Fruit fly (Drosophila melanogaster) whole organism, embryonic: Measurements from ENCODE around the gene drn.

Experiments
- Ada2b ChIP-seq: fragments of 200-800 bp; sonication (Bioruptor generic); IDR thresholded peaks from 2 replicates; pipeline ENCODE4 v1.3.6; 2022; ENCODE audit warnings: missing biosample characterization, missing genetic modification characterization
- Blimp-1 ChIP-seq: fragments of 200-800 bp; sonication (Bioruptor generic); optimal IDR thresholded peaks from 3 replicates; lab custom pipeline; 2018; ENCODE audit warnings: missing biosample characterization, missing genetic modification characterization, mild to moderate bottlenecking, moderate library complexity, missing genetic modification reagents
- CG1024 ChIP-seq: fragments of 200-800 bp; sonication (Bioruptor generic); IDR thresholded peaks from 2 replicates; pipeline ENCODE4 v1.3.6; 2022; ENCODE audit warnings: missing biosample characterization, missing genetic modification characterization
- CG11093 ChIP-seq: fragments of 200-800 bp; sonication (Bioruptor generic); IDR thresholded peaks from 3 replicates; pipeline ENCODE4 v1.3.6; 2022; ENCODE audit warnings: missing biosample characterization, missing genetic modification characterization
- CG11247 ChIP-seq: fragments of 200-800 bp; sonication (Bioruptor generic); IDR thresholded peaks from 2 replicates; pipeline ENCODE4 v1.3.6; 2022; ENCODE audit warnings: missing biosample characterization, missing genetic modification characterization
- CG14441 ChIP-seq: fragments of 200-800 bp; sonication (Bioruptor generic); IDR thresholded peaks from 2 replicates; pipeline ENCODE4 v1.3.6; 2022; ENCODE audit warnings: missing biosample characterization, missing genetic modification characterization
- CG15601 ChIP-seq: fragments of 200-800 bp; sonication (Bioruptor generic); optimal IDR thresholded peaks from 3 replicates; lab custom pipeline; 2019; ENCODE audit warnings: missing biosample characterization, mild to moderate bottlenecking, missing genetic modification characterization, moderate library complexity
- CG1603 ChIP-seq: fragments of 200-800 bp; sonication (Bioruptor generic); optimal IDR thresholded peaks from 2 replicates; lab custom pipeline; 2019; ENCODE audit warnings: missing biosample characterization, mild to moderate bottlenecking, missing genetic modification characterization, moderate library complexity
- CG18011 ChIP-seq: fragments of 200-800 bp; sonication (Bioruptor generic); optimal IDR thresholded peaks from 2 replicates; lab custom pipeline; 2017; ENCODE audit warnings: missing biosample characterization, missing genetic modification characterization, mild to moderate bottlenecking, moderate library complexity, missing genotype
- CG2875 ChIP-seq: fragments of 200-800 bp; sonication (Bioruptor generic); optimal IDR thresholded peaks from 2 replicates; lab custom pipeline; 2017; ENCODE audit warnings: missing biosample characterization, mild to moderate bottlenecking, missing genetic modification characterization, missing genetic modification reagents
- CG31365 ChIP-seq: fragments of 200-800 bp; sonication (Bioruptor generic); optimal IDR thresholded peaks from 2 replicates; lab custom pipeline; 2018; ENCODE audit warnings: missing biosample characterization, mild to moderate bottlenecking, missing genetic modification characterization
- CG3281 ChIP-seq: fragments of 200-800 bp; sonication (Bioruptor generic); optimal IDR thresholded peaks from 3 replicates; lab custom pipeline; 2017; ENCODE audit warnings: missing biosample characterization, mild to moderate bottlenecking, missing genetic modification characterization
- CG33557 ChIP-seq: fragments of 200-800 bp; sonication (Bioruptor generic); optimal IDR thresholded peaks from 2 replicates; lab custom pipeline; 2019; ENCODE audit warnings: missing biosample characterization, mild to moderate bottlenecking, missing genetic modification characterization, moderate library complexity
- CG4707 ChIP-seq: fragments of 200-800 bp; sonication (Bioruptor generic); optimal IDR thresholded peaks from 2 replicates; lab custom pipeline; 2018; ENCODE audit warnings: missing biosample characterization, mild to moderate bottlenecking, missing genetic modification characterization, moderate library complexity
- CG6654 ChIP-seq: fragments of 200-800 bp; sonication (Bioruptor generic); optimal IDR thresholded peaks from 2 replicates; lab custom pipeline; 2017; ENCODE audit warnings: missing biosample characterization, mild to moderate bottlenecking, missing genetic modification characterization
- CG6791 ChIP-seq: fragments of 200-800 bp; sonication (Bioruptor generic); IDR thresholded peaks from 3 replicates; pipeline ENCODE4 v1.3.6; 2022; ENCODE audit warnings: missing biosample characterization, missing genetic modification characterization; ENCODE audit not compliant: partially characterized antibody
- CG6854 ChIP-seq: fragments of 200-800 bp; sonication (Bioruptor generic); optimal IDR thresholded peaks from 3 replicates; lab custom pipeline; 2017; ENCODE audit warnings: missing biosample characterization, mild to moderate bottlenecking, missing genetic modification characterization
- CG8478 ChIP-seq: fragments of >200 bp; optimal IDR thresholded peaks from 2 replicates; lab custom pipeline; 2018
- CG9932 ChIP-seq: fragments of 200-800 bp; sonication (Bioruptor generic); IDR thresholded peaks from 2 replicates; pipeline ENCODE4 v1.3.6; 2022; ENCODE audit warnings: missing biosample characterization, missing genetic modification characterization
- Dfd ChIP-seq, 2 experiments: fragments of >200 bp; optimal IDR thresholded peaks; 2 replicates each; lab custom pipeline; 2017; ENCODE audit warnings: missing biosample characterization in 2 of 2, missing genetic modification characterization in 2 of 2
- Dip3 ChIP-seq: fragments of 200-800 bp; sonication (Bioruptor generic); optimal IDR thresholded peaks from 3 replicates; lab custom pipeline; 2016; ENCODE audit warnings: missing biosample characterization, missing genetic modification characterization
- E2f1 ChIP-seq: fragments of 200-800 bp; sonication (Bioruptor generic); IDR thresholded peaks from 2 replicates; pipeline ENCODE4 v1.3.6; 2022; ENCODE audit warnings: missing biosample characterization, missing genetic modification characterization
- E2f2 ChIP-seq: fragments of 200-800 bp; sonication (Bioruptor generic); IDR thresholded peaks from 2 replicates; pipeline ENCODE4 v1.3.6; 2022; ENCODE audit warnings: missing biosample characterization, missing genetic modification characterization
- Eip74EF ChIP-seq, 2 experiments: fragments of 200-800 bp in 1 of 2; fragments of >200 bp in 1 of 2; sonication (Bioruptor generic) in 1 of 2; optimal IDR thresholded peaks; 2 replicates each; lab custom pipeline; 2017 to 2019; ENCODE audit warnings: missing biosample characterization in 2 of 2, missing genetic modification characterization in 2 of 2, mild to moderate bottlenecking in 1 of 2, moderate library complexity in 1 of 2
- HLH3B ChIP-seq: fragments of 200-800 bp; sonication (Bioruptor generic); IDR thresholded peaks from 2 replicates; pipeline ENCODE4 v1.3.6; 2022; ENCODE audit warnings: missing biosample characterization, missing genetic modification characterization
- Hey ChIP-seq: fragments of 200-800 bp; sonication (Bioruptor generic); optimal IDR thresholded peaks from 3 replicates; lab custom pipeline; 2018; ENCODE audit warnings: missing biosample characterization, mild to moderate bottlenecking, missing genetic modification characterization
- HmgZ ChIP-seq: fragments of 200-800 bp; sonication (Bioruptor generic); optimal IDR thresholded peaks from 2 replicates; lab custom pipeline; 2018; ENCODE audit warnings: missing biosample characterization, mild to moderate bottlenecking, missing genetic modification characterization
- Jarid2 ChIP-seq: fragments of 200-800 bp; sonication (Bioruptor generic); optimal IDR thresholded peaks from 3 replicates; lab custom pipeline; 2017; ENCODE audit warnings: mild to moderate bottlenecking, missing biosample characterization, missing genetic modification reagents, missing genetic modification characterization
- MTF-1 ChIP-seq: fragments of 200-800 bp; sonication (Bioruptor generic); optimal IDR thresholded peaks from 2 replicates; lab custom pipeline; 2018; ENCODE audit warnings: missing biosample characterization, mild to moderate bottlenecking, missing genetic modification characterization, borderline replicate concordance
- Myb ChIP-seq: fragments of 200-800 bp; sonication (Bioruptor generic); optimal IDR thresholded peaks from 2 replicates; lab custom pipeline; 2016; ENCODE audit warnings: missing biosample characterization, missing genetic modification characterization
- Neu2 ChIP-seq: fragments of 200-800 bp; sonication (Bioruptor generic); optimal IDR thresholded peaks from 3 replicates; lab custom pipeline; 2016; ENCODE audit warnings: missing biosample characterization, missing genetic modification characterization, borderline replicate concordance
- Ssrp ChIP-seq: fragments of 200-800 bp; sonication (Bioruptor generic); optimal IDR thresholded peaks from 2 replicates; lab custom pipeline; 2018; ENCODE audit warnings: missing biosample characterization, mild to moderate bottlenecking, missing genetic modification characterization, moderate library complexity
- aop ChIP-seq: fragments of 200-800 bp; sonication (Bioruptor generic); IDR thresholded peaks from 2 replicates; pipeline ENCODE4 v1.3.6; 2022; ENCODE audit warnings: missing biosample characterization, missing genetic modification characterization
- br ChIP-seq: fragments of >200 bp; optimal IDR thresholded peaks from 2 replicates; lab custom pipeline; 2017
- cad ChIP-seq: fragments of >200 bp; optimal IDR thresholded peaks from 2 replicates; lab custom pipeline; 2017; ENCODE audit warnings: missing biosample characterization, missing genetic modification characterization
- crp ChIP-seq, 2 experiments: fragments of 200-800 bp; sonication (Bioruptor generic); optimal IDR thresholded peaks; 2 replicates in 1 of 2; 3 replicates in 1 of 2; lab custom pipeline; 2017; ENCODE audit warnings: missing biosample characterization in 2 of 2, missing genetic modification characterization in 2 of 2, mild to moderate bottlenecking in 1 of 2, moderate library complexity in 1 of 2
- emc ChIP-seq: fragments of 200-800 bp; sonication (Bioruptor generic); optimal IDR thresholded peaks from 2 replicates; lab custom pipeline; 2016; ENCODE audit warnings: missing biosample characterization, missing genetic modification characterization
- esg ChIP-seq: fragments of 200-800 bp; sonication (Bioruptor generic); conservative IDR thresholded peaks from 2 replicates; pipeline ENCODE4 v1.3.6; 2022; ENCODE audit warnings: missing biosample characterization, missing genetic modification characterization
- grau ChIP-seq: fragments of 200-800 bp; optimal IDR thresholded peaks from 3 replicates; lab custom pipeline; 2019; ENCODE audit warnings: missing biosample characterization, mild to moderate bottlenecking, missing genetic modification characterization, moderate library complexity
- gsb-n ChIP-seq: fragments of 200-800 bp; sonication (Bioruptor generic); optimal IDR thresholded peaks from 3 replicates; lab custom pipeline; 2018; ENCODE audit warnings: missing biosample characterization, mild to moderate bottlenecking, missing genetic modification characterization
- gt ChIP-seq: fragments of 200-800 bp; sonication (Bioruptor generic); IDR thresholded peaks from 2 replicates; pipeline ENCODE4 v1.3.6; 2022; ENCODE audit warnings: missing biosample characterization, missing genetic modification characterization
- hb ChIP-seq: fragments of 200-800 bp; sonication (Bioruptor generic); IDR thresholded peaks from 3 replicates; pipeline ENCODE4 v1.3.6; 2022; ENCODE audit warnings: missing biosample characterization, missing genetic modification characterization; ENCODE audit not compliant: partially characterized antibody
- lola ChIP-seq, 3 experiments: fragments of >200 bp in 2 of 3; fragments of 200-800 bp in 1 of 3; sonication (Bioruptor generic) in 1 of 3; optimal IDR thresholded peaks; 2 replicates each; lab custom pipeline; 2017 to 2019; ENCODE audit warnings: missing biosample characterization in 3 of 3, missing genetic modification characterization in 3 of 3, mild to moderate bottlenecking in 1 of 3, moderate library complexity in 1 of 3
- pb ChIP-seq: fragments of 200-800 bp; sonication (Bioruptor generic); optimal IDR thresholded peaks from 3 replicates; lab custom pipeline; 2016; ENCODE audit warnings: missing biosample characterization, missing genetic modification characterization
- prd ChIP-seq, 3 experiments: fragments of >200 bp in 2 of 3; fragments of 200-800 bp in 1 of 3; sonication (Bioruptor generic) in 1 of 3; optimal IDR thresholded peaks in 2 of 3; IDR thresholded peaks in 1 of 3; 2 replicates in 2 of 3; 3 replicates in 1 of 3; pipeline versions ENCODE4 v1.3.6 to Lab custom; 2017 to 2022; ENCODE audit warnings: missing biosample characterization in 1 of 3, missing genetic modification characterization in 1 of 3
- salm ChIP-seq: fragments of 200-800 bp; sonication (Bioruptor generic); optimal IDR thresholded peaks from 2 replicates; lab custom pipeline; 2018; ENCODE audit warnings: missing biosample characterization, mild to moderate bottlenecking, missing genetic modification characterization
- sd ChIP-seq: fragments of 200-800 bp; sonication (Bioruptor generic); optimal IDR thresholded peaks from 3 replicates; lab custom pipeline; 2018; ENCODE audit warnings: missing biosample characterization, mild to moderate bottlenecking, missing genetic modification characterization, moderate library complexity
- shn ChIP-seq: fragments of 200-800 bp; sonication (Bioruptor generic); optimal IDR thresholded peaks from 3 replicates; lab custom pipeline; 2016; ENCODE audit warnings: missing biosample characterization, missing genetic modification characterization
- sr ChIP-seq: fragments of 200-800 bp; sonication (Bioruptor generic); IDR thresholded peaks from 3 replicates; pipeline ENCODE4 v1.3.6; 2022; ENCODE audit warnings: missing biosample characterization, missing genetic modification characterization

Gene drn

DNA sequence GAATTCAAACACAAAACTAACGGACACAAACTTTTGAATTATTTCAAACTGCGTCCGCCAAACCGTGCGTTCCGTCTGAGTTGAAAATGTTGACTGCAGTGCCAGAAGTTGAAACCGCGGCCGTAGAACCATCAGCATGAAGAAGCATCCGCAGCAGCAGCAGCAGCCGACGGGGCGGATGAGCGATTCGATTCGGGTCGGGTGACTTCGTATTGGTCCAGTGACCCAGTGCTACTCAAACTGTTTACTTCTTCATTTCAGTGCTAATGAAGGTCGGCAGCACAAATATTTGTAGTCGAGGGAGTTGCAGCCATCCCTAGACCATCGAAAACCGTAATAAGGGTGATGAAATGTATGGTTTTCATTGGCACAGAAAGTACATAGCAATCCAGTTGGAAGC is 11.6 kb upstream of the drn start, which contains the start of gene CG8861 (continued):
- no peak for TF ChIP-seq CG3281
- TF ChIP-seq HLH3B: no peak
- no peak for TF ChIP-seq Jarid2 (GFP tag; lab: Kevin White, UChicago)
- TF ChIP-seq CG1024 (GFP tag; lab: Robert Waterston, UW): no peak
- TF ChIP-seq shn (GFP tag; lab: Kevin White, UChicago): no peak

DNA sequence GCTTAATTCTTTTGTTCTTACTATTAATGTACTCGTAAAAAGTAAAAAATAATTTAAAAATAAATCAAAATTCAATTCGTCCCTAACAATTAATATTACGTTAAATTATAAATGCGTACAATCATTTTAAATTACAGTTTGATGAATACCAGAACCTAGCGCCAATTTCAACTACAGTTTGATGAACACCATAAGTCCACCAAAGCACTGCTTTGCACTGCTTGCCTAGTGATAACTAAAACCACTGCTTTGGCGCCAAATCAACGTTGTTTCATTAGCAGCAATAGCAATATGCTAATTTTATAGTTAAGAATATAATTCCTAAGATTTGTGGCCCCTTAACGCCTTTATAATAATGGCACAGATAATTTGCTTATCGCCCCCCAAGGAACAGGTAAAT is 11.2 kb upstream of the drn start:
- TF ChIP-seq pb (GFP tag; lab: Kevin White, UChicago): no peak
- no peak for TF ChIP-seq Ada2b (GFP tag; lab: Robert Waterston, UW)
- no peak for TF ChIP-seq lola (GFP tag; optimal IDR thresholded peaks at IDR 0.05; lab: Kevin White, UChicago)
- no peak for TF ChIP-seq sr (GFP tag; lab: Robert Waterston, UW)
- TF ChIP-seq gsb-n (tag; lab: Kevin White, UChicago): peak; percentile 67
- TF ChIP-seq CG6654 (GFP tag; lab: Kevin White, UChicago): peak; percentile 100
- peak in 1 of 2 experiments; percentile 90 for TF ChIP-seq Eip74EF (GFP tag; optimal IDR thresholded peaks at IDR 0.05; lab: Kevin White, UChicago)
- no peak for TF ChIP-seq Ssrp (tag; lab: Kevin White, UChicago)
- TF ChIP-seq crp (GFP tag; optimal IDR thresholded peaks at IDR 0.05; lab: Kevin White, UChicago): no peak
- TF ChIP-seq CG9932 (GFP tag; lab: Robert Waterston, UW): peak; percentile 40; the same call in 1 of the 2 replicates
- TF ChIP-seq Dfd (GFP tag; optimal IDR thresholded peaks at IDR 0.05; lab: Kevin White, UChicago): peak in 1 of 2 experiments; percentile 72
- TF ChIP-seq CG2875 (GFP tag; lab: Kevin White, UChicago): no peak
- peak; percentile 47 for TF ChIP-seq CG15601 (tag; lab: Kevin White, UChicago)
- TF ChIP-seq br (lab: Kevin White, UChicago): no peak
- TF ChIP-seq CG33557 (GFP tag; lab: Kevin White, UChicago): no peak
- no peak for TF ChIP-seq CG18011 (GFP tag; lab: Kevin White, UChicago)
- peak; percentile 71 for TF ChIP-seq CG8478 (lab: Kevin White, UChicago)
- 0 out of 2 replicates have a peak, but pooled peaks have one; percentile 8 for TF ChIP-seq aop
- peak; percentile 21 for TF ChIP-seq grau (tag; lab: Kevin White, UChicago)
- no peak for TF ChIP-seq Dip3 (GFP tag; lab: Kevin White, UChicago)
- TF ChIP-seq MTF-1: no peak
- TF ChIP-seq E2f1: peak; percentile 67
- peak; percentile 57 for TF ChIP-seq CG1603
- peak; percentile 92 for TF ChIP-seq cad (GFP tag; lab: Kevin White, UChicago)
- TF ChIP-seq hb (GFP tag; lab: Robert Waterston, UW): no peak
- peak; percentile 69 for TF ChIP-seq CG6854 (GFP tag; lab: Kevin White, UChicago)
- peak; percentile 43 for TF ChIP-seq HmgZ (tag; lab: Kevin White, UChicago)
- TF ChIP-seq CG11093: no peak
- TF ChIP-seq CG4707 (GFP tag; lab: Kevin White, UChicago): no peak
- TF ChIP-seq Blimp-1: no peak
- no peak for TF ChIP-seq salm
- TF ChIP-seq prd (optimal IDR thresholded peaks at IDR 0.05; lab: Kevin White, UChicago): no peak
- TF ChIP-seq prd (GFP tag; IDR thresholded peaks at IDR 0.05; lab: Robert Waterston, UW): peak; percentile 65; the same call in 2 of the 3 replicates
- TF ChIP-seq CG6791 (GFP tag; lab: Robert Waterston, UW): 0 out of 3 replicates have a peak, but pooled peaks have one; percentile 26
- no peak for TF ChIP-seq esg
- TF ChIP-seq sd (tag; lab: Kevin White, UChicago): no peak
- no peak for TF ChIP-seq Hey (tag; lab: Kevin White, UChicago)
- no peak for TF ChIP-seq CG11247 (GFP tag; lab: Robert Waterston, UW)
- TF ChIP-seq gt (GFP tag; lab: Robert Waterston, UW): no peak
- peak; percentile 47 for TF ChIP-seq Myb (GFP tag; lab: Kevin White, UChicago)
- TF ChIP-seq E2f2 (GFP tag; lab: Robert Waterston, UW): peak; percentile 92
- no peak for TF ChIP-seq CG14441 (GFP tag; lab: Robert Waterston, UW)
- TF ChIP-seq CG31365 (tag; lab: Kevin White, UChicago): peak; percentile 99
- no peak for TF ChIP-seq emc (GFP tag; lab: Kevin White, UChicago)
- no peak for TF ChIP-seq Neu2 (GFP tag; lab: Kevin White, UChicago)
